Worm (Caenorhabditis elegans): ENCODE measurements around the gene nhr-96.
A peak's percentile ranks its signal among the peaks of the same experiment; 100 is the strongest.
"Not testable (repeated sequence)": the region's sequence is repeated elsewhere in the genome, so short reads cannot be mapped to it uniquely, and the experiment has no call there.

Gene nhr-96

ce11 chrV:2251774-2252173 lies 18.5 kb downstream of the nhr-96 start:
- TF ChIP-seq elt-3 (tag; optimal IDR thresholded peaks at IDR 0.05) (no peak), unc-62 (GFP tag; optimal IDR thresholded peaks at IDR 0.05) (no peak), zag-1 (tag; optimal IDR thresholded peaks at IDR 0.05) (no peak), ZK546.5 (tag; optimal IDR thresholded peaks at IDR 0.05) (no peak), nhr-12 (tag; optimal IDR thresholded peaks at IDR 0.05) (no peak), egl-27 (tag; optimal IDR thresholded peaks at IDR 0.05) (no peak), fos-1 (tag; optimal IDR thresholded peaks at IDR 0.05) (peak; percentile 11), unc-55 (GFP tag; optimal IDR thresholded peaks at IDR 0.05) (no peak)

- TF ChIP-seq skn-1 (tag; optimal IDR thresholded peaks at IDR 0.05) (no peak), crh-2 (tag; optimal IDR thresholded peaks at IDR 0.05) (no peak), nhr-77 (tag; optimal IDR thresholded peaks at IDR 0.05) (no peak), C34F6.9 (tag; optimal IDR thresholded peaks at IDR 0.05) (no peak), ztf-1 (GFP tag; conservative IDR thresholded peaks at IDR 0.05) (no peak), mab-5 (tag; optimal IDR thresholded peaks at IDR 0.05) (no peak), Y55F3AM.14 (GFP tag; optimal IDR thresholded peaks at IDR 0.05) (no peak), aly-2 (tag; optimal IDR thresholded peaks at IDR 0.05) (no peak), F13H6.1 (tag; optimal IDR thresholded peaks at IDR 0.05) (no peak), lin-11 (tag; optimal IDR thresholded peaks at IDR 0.05) (no peak), unc-55 (GFP tag; optimal IDR thresholded peaks at IDR 0.05) (no peak), lin-39 (tag; optimal IDR thresholded peaks at IDR 0.05) (no peak), ztf-4 (tag; optimal IDR thresholded peaks at IDR 0.05) (no peak), zag-1 (tag; optimal IDR thresholded peaks at IDR 0.05) (no peak), nhr-129 (tag; optimal IDR thresholded peaks at IDR 0.05) (no peak), sma-3 (GFP tag; optimal IDR thresholded peaks at IDR 0.05) (no peak), elt-1 (tag; optimal IDR thresholded peaks at IDR 0.05) (no peak), nhr-23 (tag; optimal IDR thresholded peaks at IDR 0.05) (no peak)
Observed at ce11 chrV:2254553-2255124, 21.4 kb downstream of the nhr-96 start, which contains the start of gene str-253. Gene str-253 (minus strand): TSS chrV:2254603.

ce11 chrV:2255191-2255590 lies 21.9 kb downstream of the nhr-96 start, which contains the start of gene F41B5.1:
Gene F41B5.1 (plus strand): TSS chrV:2255533.
- TF ChIP-seq ceh-82, C34F6.9, snpc-4 (tag; optimal IDR thresholded peaks at IDR 0.05): not testable (repeated sequence)

- TF ChIP-seq nhr-10 (tag; optimal IDR thresholded peaks at IDR 0.05) (no peak), mab-5 (tag; optimal IDR thresholded peaks at IDR 0.05) (no peak), skn-1 (tag; optimal IDR thresholded peaks at IDR 0.05) (peak; percentile 86), ZK546.5 (tag; optimal IDR thresholded peaks at IDR 0.05) (no peak), F13H6.1 (tag; optimal IDR thresholded peaks at IDR 0.05) (peak; percentile 6), nhr-25 (tag; optimal IDR thresholded peaks at IDR 0.05) (no peak), C34F6.9 (tag; optimal IDR thresholded peaks at IDR 0.05) (peak; percentile 27), unc-39 (tag; optimal IDR thresholded peaks at IDR 0.05) (no peak), crh-2 (tag; optimal IDR thresholded peaks at IDR 0.05) (peak; percentile 49), Y55F3AM.14 (GFP tag; optimal IDR thresholded peaks at IDR 0.05) (no peak), sem-4 (tag; optimal IDR thresholded peaks at IDR 0.05) (no peak), lsy-2 (tag; optimal IDR thresholded peaks at IDR 0.05) (peak in 1 of 2 experiments; percentile 28), unc-55 (GFP tag; optimal IDR thresholded peaks at IDR 0.05) (no peak), sma-9 (GFP tag; optimal IDR thresholded peaks at IDR 0.05) (peak; percentile 19), sma-9 (tag; optimal IDR thresholded peaks at IDR 0.05) (no peak), alr-1 (tag; optimal IDR thresholded peaks at IDR 0.05) (no peak), ztf-1 (GFP tag; conservative IDR thresholded peaks at IDR 0.05) (no peak), fos-1 (tag; optimal IDR thresholded peaks at IDR 0.05) (peak; percentile 18), elt-3 (tag; optimal IDR thresholded peaks at IDR 0.05) (no peak), nhr-129 (tag; optimal IDR thresholded peaks at IDR 0.05) (peak; percentile 28)
Observed at ce11 chrV:2259750-2260149, 26.5 kb downstream of the nhr-96 start, which contains the start of gene nhr-182. Gene nhr-182 (minus strand): TSS chrV:2259927.

- TF ChIP-seq snpc-4 (tag; optimal IDR thresholded peaks at IDR 0.05) (no peak), sma-3 (GFP tag; optimal IDR thresholded peaks at IDR 0.05) (no peak), nhr-129 (tag; optimal IDR thresholded peaks at IDR 0.05) (no peak), mab-5 (tag; optimal IDR thresholded peaks at IDR 0.05) (no peak), sem-4 (tag; optimal IDR thresholded peaks at IDR 0.05) (no peak), alr-1 (tag; optimal IDR thresholded peaks at IDR 0.05) (no peak), skn-1 (tag; optimal IDR thresholded peaks at IDR 0.05) (no peak), nhr-11 (tag; optimal IDR thresholded peaks at IDR 0.05) (no peak), lin-11 (tag; optimal IDR thresholded peaks at IDR 0.05) (no peak), sma-9 (GFP tag; optimal IDR thresholded peaks at IDR 0.05) (no peak), sma-9 (tag; optimal IDR thresholded peaks at IDR 0.05) (no peak), nhr-6 (tag; optimal IDR thresholded peaks at IDR 0.05) (no peak), zag-1 (tag; optimal IDR thresholded peaks at IDR 0.05) (no peak), nhr-21 (tag; optimal IDR thresholded peaks at IDR 0.05) (no peak), C34F6.9 (tag; optimal IDR thresholded peaks at IDR 0.05) (no peak), nhr-25 (tag; optimal IDR thresholded peaks at IDR 0.05) (no peak), ztf-11 (tag; optimal IDR thresholded peaks at IDR 0.05) (no peak), nhr-12 (tag; optimal IDR thresholded peaks at IDR 0.05) (no peak), unc-55 (GFP tag; optimal IDR thresholded peaks at IDR 0.05) (no peak), ztf-1 (GFP tag; conservative IDR thresholded peaks at IDR 0.05) (no peak), nhr-10 (tag; optimal IDR thresholded peaks at IDR 0.05) (no peak)
Observed at ce11 chrV:2260660-2261059, 27.4 kb downstream of the nhr-96 start, which contains the start of gene F41B5.12. Gene F41B5.12 (plus strand): TSS chrV:2260960.
